Fruit fly (Drosophila melanogaster): ENCODE measurements around the gene Vps33B.

Gene Vps33B

DNA sequence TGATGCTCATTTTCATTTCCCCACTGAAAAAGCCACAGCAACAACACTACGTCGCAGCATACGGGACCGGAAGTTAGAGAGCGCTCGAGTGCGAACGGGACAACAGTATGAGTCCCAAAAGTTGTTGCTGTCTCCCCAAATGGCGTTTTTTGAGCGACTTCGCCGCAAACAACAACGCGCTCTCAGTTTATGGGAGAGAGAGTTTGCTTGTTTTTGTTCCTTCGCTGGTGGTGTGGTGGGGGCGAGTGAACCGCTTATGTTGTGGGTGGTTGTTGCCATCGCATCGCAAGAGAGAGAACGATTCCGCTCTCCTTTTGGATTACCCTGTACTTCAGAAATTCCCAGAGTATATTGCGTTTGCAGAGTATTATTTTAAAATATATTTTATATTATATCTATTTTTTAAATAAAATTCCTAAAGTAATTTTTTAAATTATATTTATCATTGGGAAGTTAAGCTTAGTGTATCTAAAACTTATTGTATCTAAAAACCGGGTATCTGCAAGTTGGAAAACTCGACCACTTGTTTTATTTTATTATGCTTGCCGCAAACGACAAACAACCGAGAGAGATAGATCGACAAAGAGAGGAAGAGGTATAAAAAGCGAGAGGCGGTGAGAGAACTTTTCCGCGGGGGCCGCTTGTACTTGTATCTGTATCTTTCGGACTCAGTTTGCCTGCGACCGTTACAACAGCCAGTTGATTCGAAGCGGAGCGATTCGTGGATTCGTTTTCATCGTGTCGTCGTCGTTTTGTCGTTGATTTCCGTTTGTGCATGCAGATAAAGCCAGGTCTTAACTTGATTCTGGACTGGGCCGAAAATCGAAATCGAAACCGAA is 42.4 kb downstream of the Vps33B start, which contains the start of gene msi:
Gene msi, plus strand, starts transcription at position 669 of the 839 bp plus-strand sequence.
- TF ChIP-seq CG14655 (GFP tag; optimal IDR thresholded peaks at IDR 0.05): peak; percentile 99
- peak; percentile 97 for TF ChIP-seq Snoo (tag; optimal IDR thresholded peaks at IDR 0.05)
- TF ChIP-seq D1 (tag; optimal IDR thresholded peaks at IDR 0.05): peak; percentile 98
- peak; percentile 96 for TF ChIP-seq CG12605 (GFP tag; IDR thresholded peaks at IDR 0.05)
- peak; percentile 99 for TF ChIP-seq CG8159 (tag; optimal IDR thresholded peaks at IDR 0.05)
- TF ChIP-seq EcR (GFP tag; optimal IDR thresholded peaks at IDR 0.05): peak; percentile 77
- peak; percentile 96 for TF ChIP-seq Pif1B (GFP tag; optimal IDR thresholded peaks at IDR 0.05)
- TF ChIP-seq CG13204 (GFP tag; optimal IDR thresholded peaks at IDR 0.05): peak; percentile 88
- TF ChIP-seq CG9948 (tag; optimal IDR thresholded peaks at IDR 0.05): peak; percentile 99
- peak; percentile 87 for TF ChIP-seq gl (tag; optimal IDR thresholded peaks at IDR 0.05)
- TF ChIP-seq Pif1A (GFP tag; optimal IDR thresholded peaks at IDR 0.05): peak; percentile 92
- peak; percentile 99 for TF ChIP-seq CG32121 (GFP tag; IDR thresholded peaks at IDR 0.05)
- TF ChIP-seq CG17806 (tag; optimal IDR thresholded peaks at IDR 0.05): peak; percentile 99
- TF ChIP-seq CG10348 (GFP tag; IDR thresholded peaks at IDR 0.05): peak; percentile 94
- TF ChIP-seq rn (GFP tag; IDR thresholded peaks at IDR 0.05): peak; percentile 95
- TF ChIP-seq CG8301 (tag; optimal IDR thresholded peaks at IDR 0.05): peak; percentile 97
- peak; percentile 99 for TF ChIP-seq CG15710 (tag; optimal IDR thresholded peaks at IDR 0.05)
- TF ChIP-seq CG34367 (tag; optimal IDR thresholded peaks at IDR 0.05): peak; percentile 95
- peak; percentile 97 for TF ChIP-seq CG4496 (GFP tag; IDR thresholded peaks at IDR 0.05)
- peak; percentile 94 for TF ChIP-seq fd96Ca (GFP tag; IDR thresholded peaks at IDR 0.05)
- TF ChIP-seq Ets98B (GFP tag; IDR thresholded peaks at IDR 0.05): peak; percentile 98

DNA sequence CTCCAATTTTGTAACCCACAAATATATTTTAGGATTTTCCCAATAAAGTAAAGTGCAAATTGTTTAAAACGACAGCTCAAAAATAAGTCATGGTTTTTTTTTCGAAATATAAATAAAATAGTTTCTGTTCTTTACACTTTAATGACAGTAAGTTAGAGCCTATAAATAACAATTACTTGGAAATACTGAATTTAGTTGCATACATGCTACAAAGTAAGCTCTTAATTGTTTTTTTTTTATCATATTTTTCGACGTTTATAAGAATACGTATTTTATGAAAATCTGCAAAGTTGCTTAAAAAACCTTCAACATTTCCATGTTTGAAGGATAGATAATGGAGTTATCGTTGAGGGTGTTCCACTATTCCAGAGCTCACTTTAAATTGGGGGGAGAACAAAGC is 44.2 kb downstream of the Vps33B start:
- TF ChIP-seq CG12605 (GFP tag; IDR thresholded peaks at IDR 0.05): no peak
- TF ChIP-seq CG10348 (GFP tag; IDR thresholded peaks at IDR 0.05): no peak
- TF ChIP-seq CG4496 (GFP tag; IDR thresholded peaks at IDR 0.05): 0 out of 3 replicates have a peak, but pooled peaks have one; percentile 13

DNA sequence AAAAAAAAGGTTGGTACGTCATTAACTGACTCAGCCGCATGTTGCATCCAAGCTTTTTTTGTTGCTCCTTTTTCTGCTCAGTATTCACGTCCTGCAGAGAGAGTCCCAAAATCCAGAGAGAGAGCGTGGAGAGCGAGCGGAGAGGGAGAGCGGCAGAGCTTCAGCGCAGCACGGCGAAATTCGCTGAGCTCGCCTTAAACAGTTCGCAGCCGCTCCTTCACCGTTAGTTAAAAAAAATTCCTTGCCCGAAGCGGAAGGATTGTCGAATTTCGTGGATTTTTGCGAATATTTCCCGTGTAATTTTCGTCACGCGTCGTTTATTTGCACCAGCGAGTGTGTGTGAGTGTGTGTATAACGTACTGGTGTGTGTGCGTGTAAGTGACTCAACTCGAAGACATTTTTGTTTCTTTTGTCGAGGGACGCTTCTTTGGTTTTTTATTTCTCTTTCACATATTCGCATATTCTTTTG is 44.8 kb downstream of the Vps33B start:
- TF ChIP-seq gl (tag; optimal IDR thresholded peaks at IDR 0.05) (peak; percentile 46), CG4496 (GFP tag; IDR thresholded peaks at IDR 0.05) (peak; percentile 83), D1 (tag; optimal IDR thresholded peaks at IDR 0.05) (no peak), rn (GFP tag; IDR thresholded peaks at IDR 0.05) (0 out of 2 replicates have a peak, but pooled peaks have one; percentile 18), EcR (GFP tag; optimal IDR thresholded peaks at IDR 0.05) (peak; percentile 19), fd96Ca (GFP tag; IDR thresholded peaks at IDR 0.05) (no peak; the same call in 2 of the 3 replicates), CG14655 (GFP tag; optimal IDR thresholded peaks at IDR 0.05) (peak; percentile 40), CG10348 (GFP tag; IDR thresholded peaks at IDR 0.05) (no peak), CG13204 (GFP tag; optimal IDR thresholded peaks at IDR 0.05) (peak; percentile 60), Ets98B (GFP tag; IDR thresholded peaks at IDR 0.05) (no peak), Pif1B (GFP tag; optimal IDR thresholded peaks at IDR 0.05) (peak; percentile 14), CG34367 (tag; optimal IDR thresholded peaks at IDR 0.05) (peak; percentile 24), Snoo (tag; optimal IDR thresholded peaks at IDR 0.05) (no peak), CG17806 (tag; optimal IDR thresholded peaks at IDR 0.05) (no peak)

- no peak for TF ChIP-seq CG9948 (tag; optimal IDR thresholded peaks at IDR 0.05)
- TF ChIP-seq fd96Ca (GFP tag; IDR thresholded peaks at IDR 0.05): no peak
- TF ChIP-seq D1 (tag; optimal IDR thresholded peaks at IDR 0.05): peak; percentile 38
- TF ChIP-seq EcR (GFP tag; optimal IDR thresholded peaks at IDR 0.05): no peak
- TF ChIP-seq CG34367 (tag; optimal IDR thresholded peaks at IDR 0.05): no peak
- no peak for TF ChIP-seq CG13204 (GFP tag; optimal IDR thresholded peaks at IDR 0.05)
Observed at dm6 chr3R:25518584-25518983, 45.3 kb downstream of the Vps33B start.

DNA sequence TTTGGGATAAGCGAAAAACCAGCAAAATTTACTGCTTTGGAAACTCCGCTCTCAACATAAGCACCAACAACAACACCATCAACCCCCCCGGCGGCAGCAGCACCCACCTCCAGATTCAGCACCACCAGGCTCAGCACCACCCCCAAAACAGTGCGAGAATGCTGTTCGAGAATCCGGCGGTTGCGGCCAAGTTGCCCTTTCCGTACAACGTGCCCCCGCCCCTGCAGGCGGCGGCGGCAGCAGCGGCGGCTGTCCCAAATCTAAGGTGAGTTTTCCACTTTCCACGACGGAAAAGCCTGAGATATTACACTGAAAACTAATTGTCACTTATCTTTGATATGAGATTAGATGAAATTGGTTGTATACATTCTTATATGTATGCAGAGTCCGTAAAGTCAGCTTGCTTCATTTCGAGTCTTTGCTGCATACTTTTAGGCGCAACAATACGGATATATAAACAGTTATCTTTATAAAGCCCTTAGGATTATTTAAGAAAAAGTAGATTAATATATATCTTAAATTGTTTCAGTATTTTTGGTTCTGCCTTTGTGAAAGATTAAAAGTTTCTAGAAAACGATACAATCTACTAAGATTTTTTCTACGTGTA is 46.3 kb downstream of the Vps33B start:
- peak; percentile 9 for TF ChIP-seq Pif1A (GFP tag; optimal IDR thresholded peaks at IDR 0.05)
- TF ChIP-seq CG14655 (GFP tag; optimal IDR thresholded peaks at IDR 0.05): peak; percentile 36
- no peak for TF ChIP-seq CG12605 (GFP tag; IDR thresholded peaks at IDR 0.05)
- peak; percentile 23; the same call in 1 of the 2 replicates for TF ChIP-seq CG32121 (GFP tag; IDR thresholded peaks at IDR 0.05)
- TF ChIP-seq CG13204 (GFP tag; optimal IDR thresholded peaks at IDR 0.05): peak; percentile 9
- TF ChIP-seq CG17806 (tag; optimal IDR thresholded peaks at IDR 0.05): peak; percentile 17
- TF ChIP-seq CG8159 (tag; optimal IDR thresholded peaks at IDR 0.05): peak; percentile 27
- TF ChIP-seq CG9948 (tag; optimal IDR thresholded peaks at IDR 0.05): peak; percentile 24
- no peak for TF ChIP-seq CG34367 (tag; optimal IDR thresholded peaks at IDR 0.05)
- peak; percentile 3 for TF ChIP-seq CG8301 (tag; optimal IDR thresholded peaks at IDR 0.05)
- peak; percentile 10 for TF ChIP-seq CG15710 (tag; optimal IDR thresholded peaks at IDR 0.05)

Data from whole organism, pupa.